Worm (Caenorhabditis elegans) whole organism, L3 larva: ENCODE results near the gene dpyd-1.

Experiments
- ama-1 ChIP-seq: fragments of 150-350 bp; optimal IDR thresholded peaks from 2 replicates; lab custom pipeline; 2018
- egl-5 ChIP-seq: fragments of 150-350 bp; optimal IDR thresholded peaks from 2 replicates; lab custom pipeline; 2017; ENCODE audit warnings: missing biosample characterization, missing genetic modification reagents, missing genetic modification characterization, inconsistent platforms
- elt-2 ChIP-seq: sonication (generic microtip); optimal IDR thresholded peaks from 2 replicates; lab custom pipeline; 2016; ENCODE audit warnings: missing genetic modification reagents, mild to moderate bottlenecking, missing genetic modification characterization, missing compliant biosample characterization
- fkh-10 ChIP-seq: sonication (generic microtip); optimal IDR thresholded peaks from 2 replicates; lab custom pipeline; 2017; ENCODE audit warnings: missing biosample characterization, missing genetic modification reagents, missing genetic modification characterization
- jun-1 ChIP-seq: fragments of 150-350 bp; optimal IDR thresholded peaks from 2 replicates; lab custom pipeline; 2014; ENCODE audit warnings: missing biosample characterization, missing genetic modification reagents, missing genetic modification characterization
- lin-39 ChIP-seq: fragments of 150-350 bp; optimal IDR thresholded peaks from 2 replicates; lab custom pipeline; 2018; ENCODE audit warnings: missing biosample characterization, missing genetic modification reagents, missing genetic modification characterization
- nhr-11 ChIP-seq: fragments of 150-350 bp; optimal IDR thresholded peaks from 2 replicates; lab custom pipeline; 2014; ENCODE audit warnings: missing biosample characterization, missing genetic modification characterization
- nhr-237 ChIP-seq: fragments of 150-350 bp; optimal IDR thresholded peaks from 2 replicates; lab custom pipeline; 2014; ENCODE audit warnings: missing biosample characterization, missing genetic modification characterization
- nhr-67 ChIP-seq: fragments of 150-350 bp; optimal IDR thresholded peaks from 2 replicates; lab custom pipeline; 2014; ENCODE audit warnings: missing biosample characterization, missing genetic modification characterization
- nhr-76 ChIP-seq: fragments of 150-350 bp; sonication (generic microtip); optimal IDR thresholded peaks from 5 replicates; lab custom pipeline; 2014; ENCODE audit warnings: missing biosample characterization, missing genetic modification characterization
- pha-4 ChIP-seq: fragments of 150-350 bp; optimal IDR thresholded peaks from 2 replicates; lab custom pipeline; 2014; ENCODE audit warnings: missing biosample characterization, missing genetic modification reagents, missing genetic modification characterization
- unc-62 ChIP-seq: fragments of 150-350 bp; sonication (generic microtip); optimal IDR thresholded peaks from 4 replicates; lab custom pipeline; 2014; ENCODE audit warnings: missing biosample characterization, missing genetic modification reagents, missing genetic modification characterization
- ztf-4 ChIP-seq: fragments of 150-350 bp; optimal IDR thresholded peaks from 2 replicates; lab custom pipeline; 2014; ENCODE audit warnings: missing biosample characterization, missing genetic modification characterization

ce11 chrX:5444863-5445262, 22.8 kb upstream of the dpyd-1 start, which contains the start of gene itm-2:
- TF ChIP-seq unc-62 (GFP tag; lab: Kevin White, UChicago) (no peak), ama-1 (lab: Kevin White, UChicago) (no peak), jun-1 (no peak), nhr-76 (tag; lab: Kevin White, UChicago) (no peak), nhr-67 (no peak), pha-4 (no peak), nhr-11 (no peak), ztf-4 (tag; lab: Kevin White, UChicago) (no peak), fkh-10 (GFP tag; lab: Kevin White, UChicago) (no peak), nhr-237 (tag; lab: Kevin White, UChicago) (no peak), lin-39 (no peak), elt-2 (tag; lab: Kevin White, UChicago) (no peak), egl-5 (tag; lab: Kevin White, UChicago) (no peak)
